Fruit fly (Drosophila melanogaster) whole organism, embryonic: ENCODE results near the gene blp.
A peak's percentile ranks its signal among the peaks of the same experiment; 100 is the strongest.

Source experiments
- ATbp ChIP-seq: fragments of 200-800 bp; sonication (Bioruptor generic); optimal IDR thresholded peaks from 2 replicates; lab custom pipeline; 2017; ENCODE audit warnings: missing biosample characterization, mild to moderate bottlenecking, missing genetic modification characterization, missing genetic modification reagents
- Abd-B ChIP-seq: fragments of 200-800 bp; sonication (Bioruptor generic); optimal IDR thresholded peaks from 2 replicates; lab custom pipeline; 2018; ENCODE audit warnings: missing biosample characterization, mild to moderate bottlenecking, missing genetic modification characterization, moderate library complexity
- Asciz ChIP-seq: fragments of 200-800 bp; sonication (Bioruptor generic); optimal IDR thresholded peaks from 2 replicates; lab custom pipeline; 2017; ENCODE audit warnings: missing biosample characterization, mild to moderate bottlenecking, missing genetic modification characterization, missing genetic modification reagents
- B-H2 ChIP-seq: fragments of 200-800 bp; sonication (Bioruptor generic); optimal IDR thresholded peaks from 2 replicates; lab custom pipeline; 2018; ENCODE audit warnings: missing biosample characterization, mild to moderate bottlenecking, missing genetic modification characterization
- Bgb ChIP-seq: fragments of 200-800 bp; sonication (Bioruptor generic); IDR thresholded peaks from 2 replicates; pipeline ENCODE4 v1.3.6; 2022; ENCODE audit warnings: missing biosample characterization, missing genetic modification characterization; ENCODE audit not compliant: partially characterized antibody
- CG10366 ChIP-seq: fragments of 200-800 bp; sonication (Bioruptor generic); IDR thresholded peaks from 2 replicates; pipeline ENCODE4 v1.3.6; 2022; ENCODE audit warnings: missing biosample characterization, missing genetic modification characterization
- CG10979 ChIP-seq: fragments of 200-800 bp; sonication (Bioruptor generic); optimal IDR thresholded peaks from 2 replicates; lab custom pipeline; 2018; ENCODE audit warnings: missing biosample characterization, mild to moderate bottlenecking, missing genetic modification characterization, moderate library complexity
- CG12155 ChIP-seq: fragments of 200-800 bp; sonication (Bioruptor generic); optimal IDR thresholded peaks from 3 replicates; lab custom pipeline; 2016; ENCODE audit warnings: missing biosample characterization, missing genetic modification characterization
- CG12391 ChIP-seq: fragments of 200-800 bp; sonication (Bioruptor generic); optimal IDR thresholded peaks from 3 replicates; lab custom pipeline; 2018; ENCODE audit warnings: missing biosample characterization, mild to moderate bottlenecking, missing genetic modification characterization, moderate library complexity
- CG14710 ChIP-seq: fragments of 200-800 bp; sonication (Bioruptor generic); optimal IDR thresholded peaks from 3 replicates; lab custom pipeline; 2019; ENCODE audit warnings: missing biosample characterization, mild to moderate bottlenecking, missing genetic modification characterization, moderate library complexity
- CG15514 ChIP-seq: fragments of 200-800 bp; sonication (Bioruptor generic); optimal IDR thresholded peaks from 3 replicates; lab custom pipeline; 2017; ENCODE audit warnings: missing biosample characterization, missing genetic modification characterization, mild to moderate bottlenecking, moderate library complexity, missing genetic modification reagents
- CG15601 ChIP-seq: fragments of 200-800 bp; sonication (Bioruptor generic); optimal IDR thresholded peaks from 3 replicates; lab custom pipeline; 2019; ENCODE audit warnings: missing biosample characterization, mild to moderate bottlenecking, missing genetic modification characterization, moderate library complexity
- CG1603 ChIP-seq: fragments of 200-800 bp; sonication (Bioruptor generic); optimal IDR thresholded peaks from 2 replicates; lab custom pipeline; 2019; ENCODE audit warnings: missing biosample characterization, mild to moderate bottlenecking, missing genetic modification characterization, moderate library complexity
- CG17912 ChIP-seq: fragments of 200-800 bp; sonication (Bioruptor generic); optimal IDR thresholded peaks from 2 replicates; lab custom pipeline; 2018; ENCODE audit warnings: missing biosample characterization, mild to moderate bottlenecking, missing genetic modification characterization
- CG18011 ChIP-seq: fragments of 200-800 bp; sonication (Bioruptor generic); optimal IDR thresholded peaks from 2 replicates; lab custom pipeline; 2017; ENCODE audit warnings: missing biosample characterization, missing genetic modification characterization, mild to moderate bottlenecking, moderate library complexity, missing genotype
- CG18476 ChIP-seq: fragments of 200-800 bp; sonication (Bioruptor generic); optimal IDR thresholded peaks from 2 replicates; lab custom pipeline; 2016; ENCODE audit warnings: missing biosample characterization, mild to moderate bottlenecking, missing genetic modification characterization
- CG32767 ChIP-seq: fragments of 200-800 bp; sonication (Bioruptor generic); IDR thresholded peaks from 2 replicates; pipeline ENCODE4 v1.3.6; 2022; ENCODE audit warnings: missing biosample characterization, missing genetic modification characterization
- CG3407 ChIP-seq: fragments of 200-800 bp; sonication (Bioruptor generic); optimal IDR thresholded peaks from 2 replicates; lab custom pipeline; 2018; ENCODE audit warnings: missing biosample characterization, mild to moderate bottlenecking, missing genetic modification characterization
- CG3726 ChIP-seq: fragments of 200-800 bp; sonication (Bioruptor generic); IDR thresholded peaks from 3 replicates; pipeline ENCODE4, ENCODE4 v1.3.6; 2022; ENCODE audit warnings: missing biosample characterization, missing genetic modification characterization
- CG4328 ChIP-seq: fragments of 200-800 bp; sonication (Bioruptor generic); optimal IDR thresholded peaks from 3 replicates; lab custom pipeline; 2017; ENCODE audit warnings: missing biosample characterization, missing genetic modification reagents, missing genetic modification characterization
- CG4730 ChIP-seq: fragments of 200-800 bp; sonication (Bioruptor generic); IDR thresholded peaks from 2 replicates; pipeline ENCODE4 v1.3.6; 2022; ENCODE audit warnings: missing biosample characterization, missing genetic modification characterization
- CG6813 ChIP-seq: fragments of 200-800 bp; sonication (Bioruptor generic); optimal IDR thresholded peaks from 2 replicates; lab custom pipeline; 2017; ENCODE audit warnings: missing biosample characterization, missing genetic modification characterization, mild to moderate bottlenecking, moderate library complexity, missing genetic modification reagents
- CG7987 ChIP-seq: fragments of 200-800 bp; sonication (Bioruptor generic); optimal IDR thresholded peaks from 2 replicates; lab custom pipeline; 2018; ENCODE audit warnings: missing biosample characterization, mild to moderate bottlenecking, missing genetic modification characterization, moderate library complexity
- Elba2 ChIP-seq: fragments of 200-800 bp; sonication (Bioruptor generic); optimal IDR thresholded peaks from 3 replicates; lab custom pipeline; 2016; ENCODE audit warnings: missing biosample characterization, missing genetic modification characterization
- Hand ChIP-seq: fragments of 200-800 bp; sonication (Bioruptor generic); optimal IDR thresholded peaks from 2 replicates; lab custom pipeline; 2017; ENCODE audit warnings: mild to moderate bottlenecking, missing biosample characterization, missing genetic modification reagents, missing genetic modification characterization
- Hr51 ChIP-seq, 2 experiments: fragments of 200-800 bp; sonication (Bioruptor generic); optimal IDR thresholded peaks; 2 replicates in 1 of 2; 3 replicates in 1 of 2; lab custom pipeline; 2016 to 2018; ENCODE audit warnings: missing biosample characterization in 2 of 2, missing genetic modification characterization in 2 of 2, mild to moderate bottlenecking in 1 of 2, moderate library complexity in 1 of 2
- Kr ChIP-seq: fragments of 200-800 bp; sonication (Bioruptor generic); optimal IDR thresholded peaks from 2 replicates; lab custom pipeline; 2017; ENCODE audit warnings: missing biosample characterization, mild to moderate bottlenecking, missing genetic modification characterization
- Myb ChIP-seq: fragments of 200-800 bp; sonication (Bioruptor generic); optimal IDR thresholded peaks from 2 replicates; lab custom pipeline; 2016; ENCODE audit warnings: missing biosample characterization, missing genetic modification characterization
- NC2β ChIP-seq: fragments of 200-800 bp; sonication (Bioruptor generic); optimal IDR thresholded peaks from 2 replicates; lab custom pipeline; 2016; ENCODE audit warnings: missing biosample characterization, missing genetic modification characterization
- Opbp ChIP-seq: fragments of 200-800 bp; sonication (Bioruptor generic); IDR thresholded peaks from 3 replicates; pipeline ENCODE4 v1.3.6; 2022; ENCODE audit warnings: missing biosample characterization, missing genetic modification characterization; ENCODE audit not compliant: partially characterized antibody
- PHDP ChIP-seq: fragments of 200-800 bp; sonication (Bioruptor generic); optimal IDR thresholded peaks from 3 replicates; lab custom pipeline; 2018; ENCODE audit warnings: missing biosample characterization, mild to moderate bottlenecking, missing genetic modification characterization, moderate library complexity
- Usf ChIP-seq: fragments of 200-800 bp; sonication (Bioruptor generic); optimal IDR thresholded peaks from 2 replicates; lab custom pipeline; 2017; ENCODE audit warnings: missing genotype, missing biosample characterization, missing genetic modification characterization
- ash1 ChIP-seq: fragments of 200-800 bp; sonication (Bioruptor generic); optimal IDR thresholded peaks from 2 replicates; lab custom pipeline; 2018; ENCODE audit warnings: missing biosample characterization, mild to moderate bottlenecking, missing genetic modification characterization
- caup ChIP-seq: fragments of 200-800 bp; sonication (Bioruptor generic); optimal IDR thresholded peaks from 3 replicates; lab custom pipeline; 2017; ENCODE audit warnings: missing biosample characterization, mild to moderate bottlenecking, missing genetic modification characterization, moderate library complexity; ENCODE audit not compliant: severe bottlenecking
- chif ChIP-seq, 2 experiments: fragments of 200-800 bp; sonication (Bioruptor generic); optimal IDR thresholded peaks; 3 replicates each; lab custom pipeline; 2016; ENCODE audit warnings: missing biosample characterization in 2 of 2, missing genetic modification characterization in 2 of 2
- chinmo ChIP-seq: fragments of 200-800 bp; sonication (Bioruptor generic); IDR thresholded peaks from 4 replicates; pipeline ENCODE4 v1.3.6; 2022; ENCODE audit warnings: missing biosample characterization, missing genetic modification characterization; ENCODE audit not compliant: partially characterized antibody
- chm ChIP-seq: fragments of 200-800 bp; sonication (Bioruptor generic); IDR thresholded peaks from 2 replicates; pipeline ENCODE4 v1.3.6; 2022; ENCODE audit warnings: missing biosample characterization, missing genetic modification characterization
- corto ChIP-seq: fragments of 200-800 bp; sonication (Bioruptor generic); optimal IDR thresholded peaks from 2 replicates; lab custom pipeline; 2016; ENCODE audit warnings: missing biosample characterization, mild to moderate bottlenecking, missing genetic modification characterization, moderate library complexity
- otp ChIP-seq: fragments of 200-800 bp; sonication (Bioruptor generic); IDR thresholded peaks from 3 replicates; pipeline ENCODE4, ENCODE4 v1.3.6; 2022; ENCODE audit warnings: missing biosample characterization, missing genetic modification characterization
- phol ChIP-seq: fragments of 200-800 bp; sonication (Bioruptor generic); optimal IDR thresholded peaks from 3 replicates; lab custom pipeline; 2018; ENCODE audit warnings: missing biosample characterization, mild to moderate bottlenecking, missing genetic modification characterization, moderate library complexity
- psq ChIP-seq: fragments of 200-800 bp; sonication (Bioruptor generic); optimal IDR thresholded peaks from 2 replicates; lab custom pipeline; 2017; ENCODE audit warnings: missing biosample characterization, missing genetic modification characterization
- ranshi ChIP-seq: fragments of 200-800 bp; sonication (Bioruptor generic); IDR thresholded peaks from 2 replicates; pipeline ENCODE4 v1.3.6; 2022; ENCODE audit warnings: missing biosample characterization, missing genetic modification characterization
- ro ChIP-seq: fragments of 200-800 bp; sonication (Bioruptor generic); IDR thresholded peaks from 2 replicates; pipeline ENCODE4 v1.3.6; 2022; ENCODE audit warnings: missing biosample characterization, missing genetic modification characterization
- run ChIP-seq: fragments of 200-800 bp; sonication (Bioruptor generic); optimal IDR thresholded peaks from 3 replicates; lab custom pipeline; 2018; ENCODE audit warnings: missing biosample characterization, mild to moderate bottlenecking, missing genetic modification characterization
- sim ChIP-seq: fragments of 200-800 bp; sonication (Bioruptor generic); IDR thresholded peaks from 2 replicates; pipeline ENCODE4 v1.3.6; 2022; ENCODE audit warnings: missing biosample characterization, missing genetic modification characterization
- slbo ChIP-seq: fragments of 200-800 bp; sonication (Bioruptor generic); IDR thresholded peaks from 2 replicates; pipeline ENCODE4 v1.3.6; 2022; ENCODE audit warnings: missing biosample characterization, missing genetic modification characterization
- so ChIP-seq: fragments of 200-800 bp; sonication (Bioruptor generic); IDR thresholded peaks from 3 replicates; pipeline ENCODE4 v1.3.6; 2022; ENCODE audit warnings: missing biosample characterization, missing genetic modification characterization
- unpg ChIP-seq: fragments of 200-800 bp; sonication (Bioruptor generic); optimal IDR thresholded peaks from 3 replicates; lab custom pipeline; 2018; ENCODE audit warnings: missing biosample characterization, mild to moderate bottlenecking, missing genetic modification characterization, moderate library complexity
- wdn ChIP-seq: fragments of 200-800 bp; sonication (Bioruptor generic); IDR thresholded peaks from 2 replicates; pipeline ENCODE4 v1.3.6; 2022; ENCODE audit warnings: missing biosample characterization, missing genetic modification characterization
- zfh2 ChIP-seq: fragments of 200-800 bp; sonication (Bioruptor generic); optimal IDR thresholded peaks from 2 replicates; lab custom pipeline; 2016; ENCODE audit warnings: missing biosample characterization, missing genetic modification characterization

Gene blp

dm6 chr3R:15925939-15926338, 7.7 kb upstream of the blp start (continued):
- TF ChIP-seq CG3726: no peak
- TF ChIP-seq caup: peak; percentile 32
- no peak for TF ChIP-seq chm (GFP tag; lab: Robert Waterston, UW)
- TF ChIP-seq ATbp: peak; percentile 64
- TF ChIP-seq CG6813 (GFP tag; lab: Kevin White, UChicago): peak; percentile 13
- TF ChIP-seq sim (GFP tag; lab: Robert Waterston, UW): no peak
- TF ChIP-seq psq: no peak
- TF ChIP-seq CG18476 (GFP tag; lab: Kevin White, UChicago): no peak
- no peak for TF ChIP-seq so (GFP tag; lab: Robert Waterston, UW)
- TF ChIP-seq NC2β (GFP tag; lab: Kevin White, UChicago): no peak
- no peak for TF ChIP-seq ranshi (GFP tag; lab: Robert Waterston, UW)
- TF ChIP-seq Asciz (GFP tag; lab: Kevin White, UChicago): peak; percentile 65
- no peak for TF ChIP-seq zfh2 (GFP tag; lab: Kevin White, UChicago)
- TF ChIP-seq CG3407 (GFP tag; lab: Kevin White, UChicago): no peak
- no peak for TF ChIP-seq CG10366 (GFP tag; lab: Robert Waterston, UW)
- TF ChIP-seq Hand (GFP tag; lab: Kevin White, UChicago): no peak
- TF ChIP-seq CG15601 (tag; lab: Kevin White, UChicago): peak; percentile 3
- TF ChIP-seq CG4730 (GFP tag; lab: Robert Waterston, UW): no peak
- TF ChIP-seq CG15514 (GFP tag; lab: Kevin White, UChicago): peak; percentile 36
- TF ChIP-seq Hr51 (GFP tag; optimal IDR thresholded peaks at IDR 0.05; lab: Kevin White, UChicago): no peak
- TF ChIP-seq CG4328 (GFP tag; lab: Kevin White, UChicago): no peak
- TF ChIP-seq CG32767: no peak
- TF ChIP-seq CG18011 (GFP tag; lab: Kevin White, UChicago): no peak
- TF ChIP-seq Usf (GFP tag; lab: Kevin White, UChicago): no peak
- no peak for TF ChIP-seq Abd-B (GFP tag; lab: Kevin White, UChicago)
- TF ChIP-seq CG12391 (tag; lab: Kevin White, UChicago): no peak
- TF ChIP-seq Kr: no peak
- TF ChIP-seq phol: no peak
- TF ChIP-seq otp (GFP tag; lab: Robert Waterston, UW): no peak
- TF ChIP-seq chinmo (GFP tag; lab: Robert Waterston, UW): no peak
- no peak for TF ChIP-seq run (tag; lab: Kevin White, UChicago)
- no peak for TF ChIP-seq CG10979 (tag; lab: Kevin White, UChicago)
- TF ChIP-seq CG17912 (GFP tag; lab: Kevin White, UChicago): no peak
- TF ChIP-seq Myb (GFP tag; lab: Kevin White, UChicago): no peak
- TF ChIP-seq slbo: no peak
- TF ChIP-seq ash1 (GFP tag; lab: Kevin White, UChicago): no peak
- TF ChIP-seq Opbp (GFP tag; lab: Robert Waterston, UW): no peak
- TF ChIP-seq unpg: peak; percentile 6
- TF ChIP-seq PHDP (tag; lab: Kevin White, UChicago): peak; percentile 23
- TF ChIP-seq Elba2 (GFP tag; lab: Kevin White, UChicago): no peak
- no peak for TF ChIP-seq chif (GFP tag; optimal IDR thresholded peaks at IDR 0.05; lab: Kevin White, UChicago)
- peak; percentile 0 for TF ChIP-seq CG1603 (tag; lab: Kevin White, UChicago)
- no peak for TF ChIP-seq wdn (GFP tag; lab: Robert Waterston, UW)
- no peak for TF ChIP-seq Bgb (GFP tag; lab: Robert Waterston, UW)
- no peak for TF ChIP-seq CG12155 (GFP tag; lab: Kevin White, UChicago)
- no peak for TF ChIP-seq B-H2 (GFP tag; lab: Kevin White, UChicago)
- no peak for TF ChIP-seq corto (GFP tag; lab: Kevin White, UChicago)
- no peak for TF ChIP-seq CG7987 (GFP tag; lab: Kevin White, UChicago)
- TF ChIP-seq CG14710 (tag; lab: Kevin White, UChicago): no peak
- TF ChIP-seq ro (GFP tag; lab: Robert Waterston, UW): no peak
